Worm (Caenorhabditis elegans) whole organism, L3 larva: ENCODE measurements around the gene gnrr-2.

Source experiments
- nhr-77 ChIP-seq: fragments of 150-350 bp; optimal IDR thresholded peaks from 2 replicates; lab custom pipeline; 2014; ENCODE audit warnings: missing biosample characterization, missing genetic modification characterization
- snpc-4 ChIP-seq: fragments of 150-350 bp; optimal IDR thresholded peaks from 2 replicates; lab custom pipeline; 2014; ENCODE audit warnings: missing biosample characterization, missing genetic modification characterization
- unc-39 ChIP-seq: sonication (generic microtip); optimal IDR thresholded peaks from 4 replicates; lab custom pipeline; 2017; ENCODE audit warnings: missing biosample characterization, missing genetic modification characterization

DNA sequence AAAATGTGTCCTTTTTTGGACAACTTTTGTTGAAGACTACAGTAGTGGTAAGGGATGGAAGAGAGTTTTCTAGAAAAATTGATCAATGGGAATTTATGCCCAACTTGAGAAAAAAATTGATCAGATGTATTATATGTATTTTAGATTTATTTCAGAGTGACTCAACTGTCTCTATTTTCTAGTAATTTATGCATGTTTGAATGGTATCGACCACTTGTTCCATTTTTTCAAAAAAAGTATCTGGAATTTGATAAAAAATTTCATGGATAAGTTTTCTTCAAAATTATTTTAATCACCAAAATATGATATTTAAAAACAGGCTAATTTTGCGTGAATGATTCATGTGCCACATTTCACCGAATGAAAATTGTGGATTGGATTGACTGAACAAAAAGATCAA, 17.0 kb upstream of the gnrr-2 start, which contains the start of gene C15H11.10:
- TF ChIP-seq unc-39 (tag; lab: Kevin White, UChicago) = no peak
- TF ChIP-seq snpc-4 (tag; lab: Kevin White, UChicago) = no peak
- no peak for TF ChIP-seq nhr-77
